Fruit fly (Drosophila melanogaster): ENCODE data around the gene Syn.

The Syn gene

DNA sequence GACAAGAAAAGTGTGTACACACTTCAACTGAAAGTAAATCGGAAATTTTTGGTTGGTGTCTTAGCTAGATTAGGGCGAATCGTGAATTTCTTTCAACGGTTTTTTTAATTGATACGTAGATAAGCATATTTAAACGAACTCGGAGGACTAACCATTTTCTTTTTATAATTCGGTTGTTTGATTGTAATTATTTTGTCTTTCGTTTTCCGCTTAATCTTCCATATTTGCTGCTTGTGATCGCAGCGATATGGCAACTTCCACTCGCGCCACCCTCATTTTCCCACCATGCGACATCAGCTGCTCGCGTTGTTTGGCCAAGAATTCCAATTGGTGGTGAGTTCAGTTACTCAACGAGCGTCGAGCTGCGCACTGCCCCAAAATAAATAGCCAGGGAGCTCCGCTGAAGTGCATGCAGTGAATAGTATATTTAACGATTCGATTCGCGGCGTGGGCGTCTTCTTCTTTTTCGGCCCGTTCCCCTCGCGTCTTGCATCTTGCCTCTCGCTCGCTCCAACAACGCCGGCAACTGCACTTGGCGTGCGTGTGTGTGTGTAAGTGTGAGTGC lies 73.6 kb downstream of the Syn start, which contains the start of gene Nuak (continued):
- TF ChIP-seq eyg (GFP tag; optimal IDR thresholded peaks at IDR 0.05) (peak; percentile 85), Meics (GFP tag; optimal IDR thresholded peaks at IDR 0.05) (peak; percentile 84), pros (GFP tag; optimal IDR thresholded peaks at IDR 0.05) (peak; percentile 74), CG14860 (GFP tag; IDR thresholded peaks at IDR 0.05; ENCODE audit: partially characterized antibody) (no peak), bab2 (GFP tag; optimal IDR thresholded peaks at IDR 0.05) (peak; percentile 99), chn (GFP tag; optimal IDR thresholded peaks at IDR 0.05) (peak; percentile 94), Poxn (GFP tag; IDR thresholded peaks at IDR 0.05) (no peak), en (GFP tag; optimal IDR thresholded peaks at IDR 0.05) (peak; percentile 78), Sox102F (GFP tag; optimal IDR thresholded peaks at IDR 0.05) (peak; percentile 80), cg (GFP tag; optimal IDR thresholded peaks at IDR 0.05) (no peak), insv (GFP tag; optimal IDR thresholded peaks at IDR 0.05) (peak in 1 of 2 experiments; percentile 90), wdn (GFP tag; IDR thresholded peaks at IDR 0.05) (no peak), tin (GFP tag; optimal IDR thresholded peaks at IDR 0.05) (peak; percentile 95), dpn (GFP tag; optimal IDR thresholded peaks at IDR 0.05) (peak; percentile 94 to 96), fd3F (GFP tag; optimal IDR thresholded peaks at IDR 0.05) (peak; percentile 83), psq (GFP tag; optimal IDR thresholded peaks at IDR 0.05) (peak; percentile 65), CG1647 (GFP tag; optimal IDR thresholded peaks at IDR 0.05) (peak; percentile 91), CG31441 (GFP tag; IDR thresholded peaks at IDR 0.05) (no peak), dmrt99B (tag; optimal IDR thresholded peaks at IDR 0.05) (peak; percentile 88), tgo (GFP tag; IDR thresholded peaks at IDR 0.05) (no peak), Atf-2 (GFP tag; optimal IDR thresholded peaks at IDR 0.05) (peak; percentile 93), hb (GFP tag; IDR thresholded peaks at IDR 0.05; ENCODE audit: partially characterized antibody) (no peak), MTF-1 (GFP tag; optimal IDR thresholded peaks at IDR 0.05; ENCODE audit: borderline replicate concordance) (peak; percentile 96), p53 (GFP tag; optimal IDR thresholded peaks at IDR 0.05) (peak; percentile 78), corto (GFP tag; optimal IDR thresholded peaks at IDR 0.05) (peak; percentile 54), CG11696 (GFP tag; IDR thresholded peaks at IDR 0.05) (no peak), CG14965 (GFP tag; optimal IDR thresholded peaks at IDR 0.05; ENCODE audit: borderline replicate concordance) (peak; percentile 40), CG30403 (GFP tag; optimal IDR thresholded peaks at IDR 0.05) (peak; percentile 95), CG10274 (GFP tag; optimal IDR thresholded peaks at IDR 0.05) (peak; percentile 22), Dref (GFP tag; IDR thresholded peaks at IDR 0.05) (no peak), hth (optimal IDR thresholded peaks at IDR 0.05) (no peak), ftz-f1 (GFP tag; optimal IDR thresholded peaks at IDR 0.05) (peak; percentile 33), CG9817 (tag; optimal IDR thresholded peaks at IDR 0.05) (peak; percentile 93), CG2116 (GFP tag; optimal IDR thresholded peaks at IDR 0.05) (peak; percentile 85), ewg (GFP tag; optimal IDR thresholded peaks at IDR 0.05) (peak; percentile 78), bcd (GFP tag; optimal IDR thresholded peaks at IDR 0.05) (peak; percentile 84), NC2α (GFP tag; optimal IDR thresholded peaks at IDR 0.05) (peak; percentile 71), Nf-YC (tag; optimal IDR thresholded peaks at IDR 0.05) (peak; percentile 90), CG10147 (GFP tag; optimal IDR thresholded peaks at IDR 0.05) (peak; percentile 82), CG10654 (GFP tag; optimal IDR thresholded peaks at IDR 0.05) (peak; percentile 90), CG11093 (GFP tag; IDR thresholded peaks at IDR 0.05) (peak; percentile 84), nom (GFP tag; optimal IDR thresholded peaks at IDR 0.05) (peak; percentile 46), kah (GFP tag; optimal IDR thresholded peaks at IDR 0.05) (peak; percentile 49), HLH54F (GFP tag; optimal IDR thresholded peaks at IDR 0.05) (peak; percentile 96), knrl (GFP tag; IDR thresholded peaks at IDR 0.05; ENCODE audit: partially characterized antibody) (no peak), CG13894 (tag; optimal IDR thresholded peaks at IDR 0.05) (peak; percentile 89), CG1529 (GFP tag; optimal IDR thresholded peaks at IDR 0.05) (peak; percentile 57), esg (GFP tag; conservative IDR thresholded peaks at IDR 0.05) (no peak), shn (GFP tag; optimal IDR thresholded peaks at IDR 0.05) (peak; percentile 96), toy (GFP tag; IDR thresholded peaks at IDR 0.05) (no peak)

Data from whole organism, embryonic.